Worm (Caenorhabditis elegans) whole organism, L1 larva: ENCODE results near the gene dhs-19.
"Not testable (repeated sequence)": the region's sequence is repeated elsewhere in the genome, so short reads cannot be mapped to it uniquely, and the experiment has no call there.

ENCODE experiments used
- blmp-1 ChIP-seq: fragments of 150-350 bp; optimal IDR thresholded peaks from 2 replicates; lab custom pipeline; 2014; ENCODE audit warnings: missing biosample characterization, missing genetic modification characterization
- egl-27 ChIP-seq, 2 experiments: fragments of 150-350 bp in 1 of 2; sonication (generic microtip); optimal IDR thresholded peaks; 3 replicates each; lab custom pipeline; 2017 to 2018; ENCODE audit warnings: missing biosample characterization in 2 of 2, missing genetic modification characterization in 2 of 2, missing genetic modification reagents in 2 of 2
- jun-1 ChIP-seq: fragments of 150-350 bp; optimal IDR thresholded peaks from 2 replicates; lab custom pipeline; 2014; ENCODE audit warnings: missing biosample characterization, missing genetic modification reagents, missing genetic modification characterization
- nhr-76 ChIP-seq: sonication (generic microtip); optimal IDR thresholded peaks from 2 replicates; lab custom pipeline; 2017; ENCODE audit warnings: missing biosample characterization, missing genetic modification characterization
- pqm-1 ChIP-seq: sonication (generic microtip); optimal IDR thresholded peaks from 3 replicates; lab custom pipeline; 2017; ENCODE audit warnings: missing biosample characterization, missing genetic modification characterization
- rnt-1 ChIP-seq: sonication (generic microtip); optimal IDR thresholded peaks from 2 replicates; lab custom pipeline; 2016; ENCODE audit warnings: mild to moderate bottlenecking, missing genetic modification characterization, moderate library complexity, missing compliant biosample characterization
- snpc-4 ChIP-seq: fragments of 150-350 bp; optimal IDR thresholded peaks from 2 replicates; lab custom pipeline; 2014; ENCODE audit warnings: missing biosample characterization, missing genetic modification characterization
- vab-15 ChIP-seq: sonication (generic microtip); optimal IDR thresholded peaks from 2 replicates; lab custom pipeline; 2017; ENCODE audit warnings: missing genotype, mild to moderate bottlenecking, missing genetic modification characterization, missing compliant biosample characterization
- xbp-1 ChIP-seq: sonication (generic microtip); optimal IDR thresholded peaks from 2 replicates; lab custom pipeline; 2016; ENCODE audit warnings: missing genetic modification characterization, missing compliant biosample characterization
- zag-1 ChIP-seq: fragments of 150-350 bp; optimal IDR thresholded peaks from 2 replicates; lab custom pipeline; 2014; ENCODE audit warnings: missing biosample characterization, missing genetic modification characterization

DNA sequence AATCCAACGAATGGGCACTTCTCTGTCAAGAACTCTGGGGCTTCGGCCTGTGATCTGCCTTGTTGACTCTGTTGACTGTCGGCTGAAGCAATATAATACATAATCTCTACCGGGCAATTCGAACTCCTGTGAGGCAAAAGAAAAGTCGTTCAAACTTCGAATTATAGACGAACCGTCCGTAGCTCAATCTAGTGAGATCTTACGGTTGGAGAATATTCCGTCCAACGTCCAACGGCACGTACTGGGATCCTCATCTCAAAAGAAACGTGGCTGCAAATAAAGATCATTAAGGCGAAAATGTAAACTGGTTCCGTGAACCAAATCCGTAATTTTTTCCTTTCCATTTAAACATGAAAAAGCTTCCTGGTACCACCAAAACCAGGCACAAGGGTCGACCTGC is 9.5 kb downstream of the dhs-19 start, which contains the start of gene T11F9.14:
- TF ChIP-seq zag-1 (tag; lab: Kevin White, UChicago); egl-27 (tag; optimal IDR thresholded peaks at IDR 0.05; lab: Kevin White, UChicago); xbp-1 (tag; lab: Kevin White, UChicago); vab-15 (tag; lab: Kevin White, UChicago); blmp-1; snpc-4 (tag; lab: Kevin White, UChicago); rnt-1 (tag; lab: Kevin White, UChicago); nhr-76 (tag; lab: Kevin White, UChicago); pqm-1 (tag; lab: Kevin White, UChicago); jun-1: not testable (repeated sequence)
